Worm (Caenorhabditis elegans) whole organism, mixed stage, embryonic: ENCODE data around the gene ugt-16.

Experiments used
- M03D4.4 ChIP-seq: sonication (generic microtip); optimal IDR thresholded peaks from 2 replicates; lab custom pipeline; 2017; ENCODE audit warnings: mild to moderate bottlenecking, missing genetic modification characterization, missing compliant biosample characterization
- bed-3 ChIP-seq: fragments of 200-800 bp; sonication (Bioruptor generic); optimal IDR thresholded peaks from 3 replicates; lab custom pipeline; 2018; ENCODE audit warnings: mild to moderate bottlenecking, missing genetic modification characterization, moderate library complexity, missing compliant biosample characterization
- blmp-1 ChIP-seq: fragments of 150-350 bp; optimal IDR thresholded peaks from 2 replicates; lab custom pipeline; 2014; ENCODE audit warnings: missing biosample characterization, missing genetic modification characterization
- ceh-39 ChIP-seq: fragments of 150-350 bp; optimal IDR thresholded peaks from 2 replicates; lab custom pipeline; 2014; ENCODE audit warnings: missing biosample characterization, missing genetic modification characterization
- ceh-43 ChIP-seq: fragments of 200-800 bp; sonication (Bioruptor generic); optimal IDR thresholded peaks from 2 replicates; lab custom pipeline; 2018; ENCODE audit warnings: mild to moderate bottlenecking, missing genetic modification characterization, moderate library complexity, missing compliant biosample characterization
- ceh-83 ChIP-seq: fragments of 200-800 bp; sonication (Bioruptor generic); optimal IDR thresholded peaks from 2 replicates; lab custom pipeline; 2018; ENCODE audit warnings: mild to moderate bottlenecking, missing genetic modification characterization, missing compliant biosample characterization
- ces-1 ChIP-seq: fragments of 150-350 bp; optimal IDR thresholded peaks from 2 replicates; lab custom pipeline; 2014; ENCODE audit warnings: missing biosample characterization, missing genetic modification reagents, missing genetic modification characterization
- cnd-1 ChIP-seq: fragments of 200-800 bp; sonication (Bioruptor generic); optimal IDR thresholded peaks from 2 replicates; lab custom pipeline; 2018; ENCODE audit warnings: mild to moderate bottlenecking, missing genetic modification characterization, missing compliant biosample characterization
- drap-1 ChIP-seq: fragments of 200-800 bp; sonication (Bioruptor generic); optimal IDR thresholded peaks from 3 replicates; lab custom pipeline; 2018; ENCODE audit warnings: mild to moderate bottlenecking, missing genetic modification characterization, missing compliant biosample characterization
- elt-1 ChIP-seq: sonication (generic microtip); optimal IDR thresholded peaks from 2 replicates; lab custom pipeline; 2017; ENCODE audit warnings: missing genetic modification characterization, mild to moderate bottlenecking, missing compliant biosample characterization, antibody characterized with exemption, moderate library complexity, borderline replicate concordance; ENCODE audit not compliant: insufficient read depth
- elt-3 ChIP-seq: fragments of 150-350 bp; optimal IDR thresholded peaks from 2 replicates; lab custom pipeline; 2014; ENCODE audit warnings: missing biosample characterization, missing genetic modification characterization
- flh-1 ChIP-seq: fragments of 200-800 bp; sonication (Bioruptor generic); optimal IDR thresholded peaks from 2 replicates; lab custom pipeline; 2018; ENCODE audit warnings: mild to moderate bottlenecking, missing genetic modification characterization, moderate library complexity, missing compliant biosample characterization
- ham-2 ChIP-seq: fragments of 200-800 bp; sonication (Bioruptor generic); optimal IDR thresholded peaks from 2 replicates; lab custom pipeline; 2018; ENCODE audit warnings: mild to moderate bottlenecking, missing genetic modification characterization, missing compliant biosample characterization
- hlh-1 ChIP-seq: fragments of 150-350 bp; optimal IDR thresholded peaks from 2 replicates; lab custom pipeline; 2014; ENCODE audit warnings: missing biosample characterization, missing genetic modification reagents, missing genetic modification characterization
- lin-13 ChIP-seq: fragments of 150-350 bp; optimal IDR thresholded peaks from 2 replicates; lab custom pipeline; 2014; ENCODE audit warnings: missing biosample characterization, missing genetic modification characterization
- lin-32 ChIP-seq: fragments of 200-800 bp; sonication (Bioruptor generic); optimal IDR thresholded peaks from 2 replicates; lab custom pipeline; 2018; ENCODE audit warnings: mild to moderate bottlenecking, missing genetic modification characterization, missing compliant biosample characterization
- lsy-2 ChIP-seq: fragments of 150-350 bp; optimal IDR thresholded peaks from 2 replicates; lab custom pipeline; 2014; ENCODE audit warnings: missing biosample characterization, missing genetic modification characterization
- mab-5 ChIP-seq: fragments of 150-350 bp; optimal IDR thresholded peaks from 2 replicates; lab custom pipeline; 2014; ENCODE audit warnings: missing biosample characterization, missing genetic modification characterization
- mep-1 ChIP-seq: fragments of 150-350 bp; optimal IDR thresholded peaks from 2 replicates; lab custom pipeline; 2017; ENCODE audit warnings: missing biosample characterization, missing genetic modification reagents, missing genetic modification characterization, inconsistent platforms
- mls-2 ChIP-seq: sonication (generic microtip); optimal IDR thresholded peaks from 2 replicates; lab custom pipeline; 2016; ENCODE audit warnings: mild to moderate bottlenecking, missing genetic modification characterization, moderate library complexity, missing compliant biosample characterization
- nhr-12 ChIP-seq: fragments of 150-350 bp; optimal IDR thresholded peaks from 2 replicates; lab custom pipeline; 2014; ENCODE audit warnings: missing biosample characterization, missing genetic modification characterization
- nhr-2 ChIP-seq: fragments of 150-350 bp; optimal IDR thresholded peaks from 2 replicates; lab custom pipeline; 2014; ENCODE audit warnings: missing biosample characterization, missing genetic modification characterization
- nhr-237 ChIP-seq: fragments of 150-350 bp; optimal IDR thresholded peaks from 2 replicates; lab custom pipeline; 2014; ENCODE audit warnings: missing biosample characterization, missing genetic modification characterization
- nhr-28 ChIP-seq: fragments of 150-350 bp; optimal IDR thresholded peaks from 2 replicates; lab custom pipeline; 2014; ENCODE audit warnings: missing biosample characterization, missing genetic modification characterization
- nhr-76 ChIP-seq: sonication (generic microtip); optimal IDR thresholded peaks from 2 replicates; lab custom pipeline; 2017; ENCODE audit warnings: missing biosample characterization, missing genetic modification characterization
- pha-4 ChIP-seq: fragments of 150-350 bp; optimal IDR thresholded peaks from 2 replicates; lab custom pipeline; 2018; ENCODE audit warnings: missing biosample characterization, missing genetic modification reagents, missing genetic modification characterization
- sem-2 ChIP-seq: fragments of 200-800 bp; sonication (Bioruptor generic); optimal IDR thresholded peaks from 2 replicates; lab custom pipeline; 2018; ENCODE audit warnings: mild to moderate bottlenecking, missing genetic modification characterization, missing compliant biosample characterization
- snpc-4 ChIP-seq: fragments of 150-350 bp; optimal IDR thresholded peaks from 2 replicates; lab custom pipeline; 2014; ENCODE audit warnings: missing biosample characterization, missing genetic modification characterization
- sptf-1 ChIP-seq: sonication (generic microtip); optimal IDR thresholded peaks from 2 replicates; lab custom pipeline; 2017; ENCODE audit warnings: mild to moderate bottlenecking, missing genetic modification characterization, moderate library complexity, missing compliant biosample characterization
- tbx-8 ChIP-seq: fragments of 200-800 bp; sonication (Bioruptor generic); optimal IDR thresholded peaks from 2 replicates; lab custom pipeline; 2018; ENCODE audit warnings: mild to moderate bottlenecking, missing genetic modification characterization, moderate library complexity, missing compliant biosample characterization
- unc-120 ChIP-seq: sonication (generic microtip); optimal IDR thresholded peaks from 2 replicates; lab custom pipeline; 2017; ENCODE audit warnings: missing genetic modification characterization, missing compliant biosample characterization; ENCODE audit not compliant: poor library complexity, severe bottlenecking
- unc-39 ChIP-seq: fragments of 150-350 bp; optimal IDR thresholded peaks from 2 replicates; lab custom pipeline; 2014; ENCODE audit warnings: missing biosample characterization, missing genetic modification characterization
- unc-62 ChIP-seq: fragments of 150-350 bp; optimal IDR thresholded peaks from 2 replicates; lab custom pipeline; 2014; ENCODE audit warnings: missing biosample characterization, missing genetic modification reagents, missing genetic modification characterization
- zip-8 ChIP-seq: fragments of 150-350 bp; optimal IDR thresholded peaks from 2 replicates; lab custom pipeline; 2014; ENCODE audit warnings: missing biosample characterization, missing genetic modification characterization
- ztf-11 ChIP-seq: fragments of 150-350 bp; optimal IDR thresholded peaks from 2 replicates; lab custom pipeline; 2014; ENCODE audit warnings: missing biosample characterization, missing genetic modification characterization

Gene ugt-16

DNA sequence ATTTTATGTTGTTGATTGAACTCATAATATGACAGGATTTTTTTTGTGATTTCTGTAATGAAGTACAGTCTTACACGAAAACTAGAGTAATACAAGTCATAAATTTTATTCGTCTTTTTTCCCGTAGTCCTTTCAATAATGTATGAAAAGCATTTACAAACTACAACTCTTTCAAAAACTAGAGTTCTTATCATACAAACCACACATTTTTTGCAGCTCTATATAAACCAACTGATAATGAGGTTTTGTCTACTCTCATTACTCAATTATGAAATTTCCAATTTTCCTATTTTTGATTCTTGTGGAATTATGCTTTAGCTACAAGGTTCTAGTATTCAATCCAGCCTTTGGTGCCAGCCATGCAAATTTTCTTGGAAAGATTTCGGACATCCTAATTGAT is at the start of gene ugt-16:
Gene ugt-16 (plus strand): TSS at position 248 of the 400 bp plus-strand sequence.
- TF ChIP-seq nhr-2 (tag; lab: Kevin White, UChicago) = no peak
- no peak for TF ChIP-seq ces-1 (GFP tag; lab: Kevin White, UChicago)
- TF ChIP-seq pha-4 (tag; lab: Kevin White, UChicago) = no peak
- TF ChIP-seq ceh-39 (tag; lab: Kevin White, UChicago) = no peak
- no peak for TF ChIP-seq hlh-1
- no peak for TF ChIP-seq snpc-4 (tag; lab: Kevin White, UChicago)
- TF ChIP-seq ham-2 (GFP tag; lab: Kevin White, UChicago) = no peak
- TF ChIP-seq ceh-83 (GFP tag; lab: Kevin White, UChicago) = no peak
- TF ChIP-seq ceh-43 = no peak
- no peak for TF ChIP-seq mls-2 (tag; lab: Kevin White, UChicago)
- no peak for TF ChIP-seq elt-1 (tag; lab: Kevin White, UChicago)
- no peak for TF ChIP-seq nhr-28 (tag; lab: Kevin White, UChicago)
- no peak for TF ChIP-seq mep-1 (tag; lab: Kevin White, UChicago)
- no peak for TF ChIP-seq unc-120 (tag; lab: Kevin White, UChicago)
- TF ChIP-seq lin-32 (GFP tag; lab: Kevin White, UChicago) = no peak
- no peak for TF ChIP-seq elt-3 (tag; lab: Kevin White, UChicago)

ce11 chrV:12780248-12780647 is 44.6 kb upstream of the ugt-16 start:
- TF ChIP-seq lin-13 (peak; percentile 24), sem-2 (GFP tag; lab: Kevin White, UChicago) (peak; percentile 90), elt-1 (tag; lab: Kevin White, UChicago) (no peak), zip-8 (no peak), nhr-12 (no peak), mls-2 (tag; lab: Kevin White, UChicago) (peak; percentile 98), flh-1 (GFP tag; lab: Kevin White, UChicago) (peak; percentile 84), drap-1 (GFP tag; lab: Kevin White, UChicago) (peak; percentile 96), tbx-8 (peak; percentile 75), ceh-83 (GFP tag; lab: Kevin White, UChicago) (peak; percentile 95), lsy-2 (tag; lab: Kevin White, UChicago) (peak; percentile 55), M03D4.4 (tag; lab: Kevin White, UChicago) (peak; percentile 94), lin-32 (GFP tag; lab: Kevin White, UChicago) (peak; percentile 92), ceh-43 (peak; percentile 88), sptf-1 (tag; lab: Kevin White, UChicago) (peak; percentile 97), ham-2 (GFP tag; lab: Kevin White, UChicago) (peak; percentile 78), ztf-11 (tag; lab: Kevin White, UChicago) (peak; percentile 59), unc-62 (GFP tag; lab: Kevin White, UChicago) (peak; percentile 26), blmp-1 (no peak), nhr-28 (tag; lab: Kevin White, UChicago) (peak; percentile 66), nhr-237 (tag; lab: Kevin White, UChicago) (no peak), elt-3 (tag; lab: Kevin White, UChicago) (peak; percentile 8), mep-1 (tag; lab: Kevin White, UChicago) (peak; percentile 76), ceh-39 (tag; lab: Kevin White, UChicago) (no peak), mab-5 (no peak), cnd-1 (tag; lab: Kevin White, UChicago) (peak; percentile 93), ces-1 (GFP tag; lab: Kevin White, UChicago) (no peak), nhr-2 (tag; lab: Kevin White, UChicago) (no peak), nhr-76 (tag; lab: Kevin White, UChicago) (no peak), unc-120 (tag; lab: Kevin White, UChicago) (peak; percentile 93), hlh-1 (no peak), bed-3 (GFP tag; lab: Kevin White, UChicago) (peak; percentile 86), pha-4 (tag; lab: Kevin White, UChicago) (peak; percentile 62), snpc-4 (tag; lab: Kevin White, UChicago) (no peak), unc-39 (no peak)

ce11 chrV:12784861-12785260 is 40.0 kb upstream of the ugt-16 start, which contains the start of gene sre-20:
Gene sre-20 (minus strand): TSS chrV:12784961.
- TF ChIP-seq ham-2 (GFP tag; lab: Kevin White, UChicago) (no peak), ces-1 (GFP tag; lab: Kevin White, UChicago) (no peak), ceh-83 (GFP tag; lab: Kevin White, UChicago) (no peak), elt-1 (tag; lab: Kevin White, UChicago) (no peak), lin-32 (GFP tag; lab: Kevin White, UChicago) (no peak), mls-2 (tag; lab: Kevin White, UChicago) (no peak), sptf-1 (tag; lab: Kevin White, UChicago) (no peak)
